Worm (Caenorhabditis elegans) whole organism, L4 larva: Measurements from ENCODE around the gene F41H10.3.

Experiments
- F10B5.3 ChIP-seq: sonication (generic microtip); optimal IDR thresholded peaks from 2 replicates; lab custom pipeline; 2016; ENCODE audit warnings: mild to moderate bottlenecking, missing genetic modification characterization, missing compliant biosample characterization
- F49E8.2 ChIP-seq: sonication (generic microtip); optimal IDR thresholded peaks from 2 replicates; lab custom pipeline; 2016; ENCODE audit warnings: missing compliant biosample characterization, mild to moderate bottlenecking, missing genetic modification characterization, borderline replicate concordance
- Y105C5A.15 ChIP-seq: fragments of 200-800 bp; sonication (Bioruptor generic); IDR thresholded peaks from 2 replicates; pipeline ENCODE4 v1.3.6; 2022; ENCODE audit warnings: missing genetic modification characterization, missing compliant biosample characterization
- Y5F2A.4 ChIP-seq: fragments of 200-800 bp; sonication (Bioruptor generic); optimal IDR thresholded peaks from 2 replicates; lab custom pipeline; 2018; ENCODE audit warnings: mild to moderate bottlenecking, missing genetic modification characterization, missing compliant biosample characterization
- Y75B8A.6 ChIP-seq: fragments of 200-800 bp; sonication (Bioruptor generic); IDR thresholded peaks from 2 replicates; pipeline ENCODE4 v1.3.6; 2022; ENCODE audit warnings: missing genetic modification reagents, missing genetic modification characterization, missing compliant biosample characterization
- ZK337.2 ChIP-seq: fragments of 200-800 bp; sonication (Bioruptor generic); IDR thresholded peaks from 2 replicates; pipeline ENCODE4 v1.3.6; 2022; ENCODE audit warnings: missing genetic modification reagents, missing genetic modification characterization, missing compliant biosample characterization
- ama-1 ChIP-seq: fragments of 150-350 bp; optimal IDR thresholded peaks from 2 replicates; lab custom pipeline; 2014; ENCODE audit warnings: inconsistent platforms, mixed read lengths
- attf-4 ChIP-seq: sonication (generic microtip); optimal IDR thresholded peaks from 3 replicates; lab custom pipeline; 2017; ENCODE audit warnings: missing biosample characterization, missing genetic modification characterization
- ceh-28 ChIP-seq: fragments of 150-350 bp; optimal IDR thresholded peaks from 2 replicates; lab custom pipeline; 2014; ENCODE audit warnings: missing biosample characterization, missing genetic modification reagents, missing genetic modification characterization
- ceh-82 ChIP-seq: sonication (generic microtip); optimal IDR thresholded peaks from 2 replicates; lab custom pipeline; 2017; ENCODE audit warnings: missing biosample characterization, missing genetic modification characterization
- daf-8 ChIP-seq: fragments of 200-800 bp; sonication (Bioruptor generic); IDR thresholded peaks from 2 replicates; pipeline ENCODE4 v1.3.6; 2022; ENCODE audit warnings: missing genetic modification characterization, missing compliant biosample characterization
- dmd-9 ChIP-seq: fragments of 200-800 bp; sonication (Bioruptor generic); IDR thresholded peaks from 2 replicates; pipeline ENCODE4 v1.3.6; 2022; ENCODE audit warnings: missing genetic modification reagents, missing genetic modification characterization, missing compliant biosample characterization
- dpl-1 ChIP-seq: fragments of 150-350 bp; optimal IDR thresholded peaks from 2 replicates; lab custom pipeline; 2014; ENCODE audit warnings: missing biosample characterization, missing genetic modification reagents, missing genetic modification characterization
- duxl-1 ChIP-seq: sonication (generic microtip); optimal IDR thresholded peaks from 2 replicates; lab custom pipeline; 2016; ENCODE audit warnings: mild to moderate bottlenecking, missing genetic modification characterization, moderate library complexity, missing compliant biosample characterization; ENCODE audit not compliant: poor library complexity
- dve-1 ChIP-seq: sonication (generic microtip); optimal IDR thresholded peaks from 2 replicates; lab custom pipeline; 2017; ENCODE audit warnings: antibody characterized with exemption, mild to moderate bottlenecking, missing genetic modification characterization, missing compliant biosample characterization; ENCODE audit not compliant: insufficient read depth
- egl-43 ChIP-seq: fragments of 200-800 bp; sonication (Bioruptor generic); IDR thresholded peaks from 2 replicates; pipeline ENCODE4 v1.3.6; 2022; ENCODE audit warnings: missing genetic modification reagents, missing genetic modification characterization, missing compliant biosample characterization
- fos-1 ChIP-seq: fragments of 150-350 bp; optimal IDR thresholded peaks from 2 replicates; lab custom pipeline; 2014; ENCODE audit warnings: missing biosample characterization, missing genetic modification characterization
- gei-8 ChIP-seq: fragments of 200-800 bp; sonication (Bioruptor generic); optimal IDR thresholded peaks from 2 replicates; lab custom pipeline; 2018; ENCODE audit warnings: mild to moderate bottlenecking, missing genetic modification characterization, missing compliant biosample characterization
- hif-1 ChIP-seq, 2 experiments: sonication (generic microtip); optimal IDR thresholded peaks; 2 replicates each; lab custom pipeline; 2016 to 2017; ENCODE audit warnings: missing compliant biosample characterization in 2 of 2, missing genetic modification characterization in 2 of 2, missing genetic modification reagents in 2 of 2, missing genotype in 2 of 2, mild to moderate bottlenecking in 1 of 2
- hlh-11 ChIP-seq: fragments of 200-800 bp; sonication (Bioruptor generic); optimal IDR thresholded peaks from 2 replicates; lab custom pipeline; 2018; ENCODE audit warnings: mild to moderate bottlenecking, missing genetic modification characterization, missing compliant biosample characterization
- jun-1 ChIP-seq: fragments of 150-350 bp; optimal IDR thresholded peaks from 2 replicates; lab custom pipeline; 2014; ENCODE audit warnings: missing biosample characterization, missing genetic modification reagents, missing genetic modification characterization
- lsy-2 ChIP-seq, 2 experiments: fragments of 150-350 bp in 1 of 2; sonication (generic microtip) in 1 of 2; optimal IDR thresholded peaks; 2 replicates each; lab custom pipeline; 2014 to 2017; ENCODE audit warnings: missing biosample characterization in 2 of 2, missing genetic modification characterization in 2 of 2
- madf-5 ChIP-seq, 2 experiments: fragments of 200-800 bp; sonication (Bioruptor generic); IDR thresholded peaks; 2 replicates each; pipeline ENCODE4 v1.3.6; 2022; ENCODE audit warnings: missing compliant biosample characterization in 2 of 2, missing genetic modification characterization in 2 of 2
- mdt-29 ChIP-seq: fragments of 200-800 bp; sonication (Bioruptor generic); IDR thresholded peaks from 2 replicates; pipeline ENCODE4 v1.3.6; 2022; ENCODE audit warnings: missing genetic modification reagents, missing genetic modification characterization, missing compliant biosample characterization
- mxl-2 ChIP-seq: fragments of 200-800 bp; sonication (Bioruptor generic); conservative IDR thresholded peaks from 2 replicates; pipeline ENCODE4 v1.3.6; 2022; ENCODE audit warnings: missing genetic modification reagents, missing genetic modification characterization, missing compliant biosample characterization
- nhr-10 ChIP-seq: fragments of 150-350 bp; optimal IDR thresholded peaks from 2 replicates; lab custom pipeline; 2014; ENCODE audit warnings: missing biosample characterization, missing genetic modification characterization
- nhr-102 ChIP-seq: sonication (generic microtip); optimal IDR thresholded peaks from 2 replicates; lab custom pipeline; 2016; ENCODE audit warnings: mild to moderate bottlenecking, missing genetic modification characterization, moderate library complexity, missing compliant biosample characterization
- nhr-237 ChIP-seq: sonication (generic microtip); optimal IDR thresholded peaks from 2 replicates; lab custom pipeline; 2017; ENCODE audit warnings: missing biosample characterization, missing genetic modification characterization
- nhr-28 ChIP-seq: fragments of 150-350 bp; optimal IDR thresholded peaks from 2 replicates; lab custom pipeline; 2014; ENCODE audit warnings: missing biosample characterization, missing genetic modification characterization
- nhr-42 ChIP-seq: fragments of 200-800 bp; sonication (Bioruptor generic); IDR thresholded peaks from 2 replicates; pipeline ENCODE4 v1.3.6; 2022; ENCODE audit warnings: missing genetic modification characterization, missing compliant biosample characterization
- nhr-6 ChIP-seq: fragments of 150-350 bp; optimal IDR thresholded peaks from 2 replicates; lab custom pipeline; 2014; ENCODE audit warnings: missing biosample characterization, missing genetic modification characterization
- nhr-77 ChIP-seq: fragments of 150-350 bp; optimal IDR thresholded peaks from 2 replicates; lab custom pipeline; 2014; ENCODE audit warnings: missing biosample characterization, missing genetic modification characterization
- php-3 ChIP-seq: fragments of 200-800 bp; sonication (Bioruptor generic); IDR thresholded peaks from 2 replicates; pipeline ENCODE4 v1.3.6; 2022; ENCODE audit warnings: missing genetic modification reagents, missing genetic modification characterization, missing compliant biosample characterization
- saeg-2 ChIP-seq: fragments of 200-800 bp; sonication (Bioruptor generic); IDR thresholded peaks from 2 replicates; pipeline ENCODE4 v1.3.6; 2022; ENCODE audit warnings: missing genetic modification reagents, missing genetic modification characterization, missing compliant biosample characterization
- snpc-4 ChIP-seq: fragments of 150-350 bp; optimal IDR thresholded peaks from 2 replicates; lab custom pipeline; 2014; ENCODE audit warnings: missing biosample characterization, missing genetic modification characterization
- unc-130 ChIP-seq: sonication (generic microtip); optimal IDR thresholded peaks from 2 replicates; lab custom pipeline; 2016; ENCODE audit warnings: missing genetic modification reagents, missing genetic modification characterization, missing compliant biosample characterization
- unc-62 ChIP-seq, 3 experiments: fragments of 150-350 bp in 1 of 3; sonication (generic microtip); optimal IDR thresholded peaks in 2 of 3; peaks in 1 of 3; 1 replicate in 1 of 3; 2 replicates in 2 of 3; lab custom pipeline; 2014 to 2017; ENCODE audit warnings: missing biosample characterization in 3 of 3, missing genetic modification characterization in 3 of 3, missing genetic modification reagents in 3 of 3, missing genotype in 1 of 3
- ztf-7 ChIP-seq: fragments of 150-350 bp; optimal IDR thresholded peaks from 2 replicates; lab custom pipeline; 2014; ENCODE audit warnings: missing biosample characterization, missing genetic modification characterization

The F41H10.3 gene

ce11 chrIV:5364135-5364609, 5.4 kb upstream of the F41H10.3 start, which contains the start of the genes hda-6 and F41H10.4 (continued):
- TF ChIP-seq nhr-6 (tag; lab: Kevin White, UChicago) (peak; percentile 66), nhr-42 (no peak), saeg-2 (GFP tag; lab: Robert Waterston, UW) (no peak), mdt-29 (GFP tag; lab: Robert Waterston, UW) (no peak), hif-1 (tag; optimal IDR thresholded peaks at IDR 0.05; lab: Kevin White, UChicago) (peak in 1 of 2 experiments; percentile 78), gei-8 (GFP tag; lab: Kevin White, UChicago) (no peak), daf-8 (GFP tag; lab: Robert Waterston, UW) (no peak), Y75B8A.6 (no peak), nhr-10 (tag; lab: Kevin White, UChicago) (no peak), ceh-28 (tag; lab: Kevin White, UChicago) (no peak), unc-130 (peak; percentile 85), duxl-1 (tag; lab: Kevin White, UChicago) (peak; percentile 49), jun-1 (tag; lab: Kevin White, UChicago) (no peak), dpl-1 (GFP tag; lab: Kevin White, UChicago) (peak; percentile 89), ztf-7 (tag; lab: Kevin White, UChicago) (no peak), egl-43 (GFP tag; lab: Robert Waterston, UW) (no peak), Y105C5A.15 (GFP tag; lab: Robert Waterston, UW) (no peak), lsy-2 (tag; optimal IDR thresholded peaks at IDR 0.05; lab: Kevin White, UChicago) (peak in 1 of 2 experiments; percentile 91), nhr-28 (peak; percentile 20), nhr-77 (no peak)
- TF ChIP-seq, all 104 proteins: peak for 31

ce11 chrIV:5366567-5366966, 3.0 kb upstream of the F41H10.3 start, which contains the start of gene sand-1:
Gene sand-1 (plus strand): TSS chrIV:5366867.
- TF ChIP-seq Y5F2A.4 (GFP tag; lab: Kevin White, UChicago) (no peak), snpc-4 (tag; lab: Kevin White, UChicago) (no peak), fos-1 (tag; lab: Kevin White, UChicago) (no peak), madf-5 (GFP tag; IDR thresholded peaks at IDR 0.05; lab: Robert Waterston, UW) (no peak), ama-1 (lab: Kevin White, UChicago) (peak; percentile 14), unc-62 (GFP tag; optimal IDR thresholded peaks at IDR 0.05 in 1 of 2; lab: Kevin White, UChicago) (no peak), unc-62 (tag; optimal IDR thresholded peaks at IDR 0.05; lab: Kevin White, UChicago) (no peak), hlh-11 (tag; lab: Kevin White, UChicago) (no peak), jun-1 (tag; lab: Kevin White, UChicago) (no peak)
- TF ChIP-seq, all 104 proteins: peak for 1

- TF ChIP-seq mxl-2 (GFP tag; lab: Robert Waterston, UW) (no peak), fos-1 (tag; lab: Kevin White, UChicago) (no peak), attf-4 (no peak), F10B5.3 (tag; lab: Kevin White, UChicago) (no peak), dmd-9 (GFP tag; lab: Robert Waterston, UW) (no peak), nhr-102 (tag; lab: Kevin White, UChicago) (no peak), nhr-237 (tag; lab: Kevin White, UChicago) (no peak), nhr-42 (no peak), dve-1 (tag; lab: Kevin White, UChicago) (no peak), ZK337.2 (GFP tag; lab: Robert Waterston, UW) (no peak), gei-8 (GFP tag; lab: Kevin White, UChicago) (no peak), F49E8.2 (no peak), jun-1 (tag; lab: Kevin White, UChicago) (no peak), php-3 (GFP tag; lab: Robert Waterston, UW) (no peak), ceh-82 (tag; lab: Kevin White, UChicago) (no peak), daf-8 (GFP tag; lab: Robert Waterston, UW) (no peak)
Measured at ce11 chrIV:5367899-5368298, 1.7 kb upstream of the F41H10.3 start.
